Worm (Caenorhabditis elegans): ENCODE measurements around the gene ZC477.2.

ZC477.2 gene

DNA sequence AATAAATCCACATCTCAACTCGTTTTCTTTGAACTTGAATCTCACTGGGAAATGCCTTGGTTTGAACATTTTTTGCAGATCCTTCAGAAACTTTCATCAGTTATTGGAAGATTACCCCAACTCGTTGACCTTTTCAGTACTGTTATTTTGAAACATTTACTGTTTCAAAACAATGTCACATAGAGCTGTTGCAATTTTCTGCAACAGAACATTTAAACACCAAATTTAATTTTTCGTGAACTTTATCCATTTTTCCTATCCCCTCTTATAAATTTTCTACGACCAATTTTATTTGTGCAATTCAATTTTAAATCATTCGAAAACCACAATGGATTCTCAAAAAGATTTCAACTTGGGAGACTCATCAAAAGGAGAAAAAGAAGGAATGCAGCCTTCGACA lies at the start of gene ZC477.2:
Gene ZC477.2, plus strand, starts transcription at position 301 of the 400 bp plus-strand sequence.
- TF ChIP-seq dao-5 (tag; optimal IDR thresholded peaks at IDR 0.05), result no peak
- no peak for TF ChIP-seq him-1 (tag; optimal IDR thresholded peaks at IDR 0.05)

ce11 chrIV:7062697-7063096 lies 45.3 kb upstream of the ZC477.2 start:
- TF ChIP-seq him-1 (tag; optimal IDR thresholded peaks at IDR 0.05) (no peak), dao-5 (tag; optimal IDR thresholded peaks at IDR 0.05) (no peak), W03F9.2 (tag; optimal IDR thresholded peaks at IDR 0.05) (no peak)

- TF ChIP-seq him-1 (tag; optimal IDR thresholded peaks at IDR 0.05), result no peak
- no peak for TF ChIP-seq W03F9.2 (tag; optimal IDR thresholded peaks at IDR 0.05)
- no peak for TF ChIP-seq dao-5 (tag; optimal IDR thresholded peaks at IDR 0.05)
Observed at ce11 chrIV:7065022-7065421, 43.0 kb upstream of the ZC477.2 start, which contains the start of gene Y43B11AL.1. Y43B11AL.1 (plus strand) TSS chrIV:7065322.

- TF ChIP-seq W03F9.2 (tag; optimal IDR thresholded peaks at IDR 0.05) (no peak), him-1 (tag; optimal IDR thresholded peaks at IDR 0.05) (no peak), dao-5 (tag; optimal IDR thresholded peaks at IDR 0.05) (no peak)
Observed at ce11 chrIV:7067446-7067845, 40.5 kb upstream of the ZC477.2 start.

DNA sequence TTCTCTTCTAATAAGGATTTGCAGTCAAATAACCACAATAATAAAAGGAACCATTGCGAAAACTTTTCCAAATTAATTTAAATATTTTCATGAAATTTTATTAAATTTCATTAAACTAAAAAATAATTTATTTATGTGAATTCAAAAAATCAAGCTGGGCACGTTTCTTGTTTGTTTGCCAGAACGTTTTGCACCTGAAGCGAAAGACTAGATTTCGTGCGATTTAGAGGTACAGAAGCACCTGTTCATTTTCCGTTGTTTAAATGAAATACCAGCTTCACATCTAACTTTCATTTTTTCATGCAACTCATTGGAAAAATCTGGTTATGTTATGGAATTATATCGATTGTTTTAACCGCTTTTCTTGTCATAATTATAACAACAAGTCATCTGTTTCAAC lies 35.9 kb upstream of the ZC477.2 start, which contains the start of gene srg-48:
Gene srg-48, plus strand, starts transcription at position 301 of the 400 bp plus-strand sequence.
- TF ChIP-seq him-1 (tag; optimal IDR thresholded peaks at IDR 0.05) (no peak), W03F9.2 (tag; optimal IDR thresholded peaks at IDR 0.05) (no peak), dao-5 (tag; optimal IDR thresholded peaks at IDR 0.05) (no peak)

DNA sequence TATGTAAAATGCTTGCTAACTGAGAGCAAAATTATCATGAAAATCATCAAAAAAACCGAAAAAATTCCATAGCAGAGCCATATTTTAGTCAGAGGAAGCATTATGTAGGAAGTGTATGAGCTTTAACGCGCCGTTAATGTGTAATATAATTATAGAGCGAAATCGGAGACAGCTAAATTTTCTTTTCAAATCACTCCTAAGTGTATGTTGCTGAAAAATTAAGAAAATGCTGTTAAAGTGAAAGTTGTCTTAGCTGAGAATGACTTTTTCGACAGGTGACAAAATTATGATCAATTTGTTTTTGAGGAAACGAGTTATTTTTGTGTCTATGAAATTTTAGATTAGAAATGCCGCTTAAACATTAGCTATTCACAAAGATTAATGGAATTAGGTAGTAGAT lies 32.9 kb upstream of the ZC477.2 start, which contains the start of gene srg-50:
Gene srg-50, minus strand, starts transcription at position 101 of the 400 bp plus-strand sequence.
- TF ChIP-seq dao-5 (tag; optimal IDR thresholded peaks at IDR 0.05) (no peak), him-1 (tag; optimal IDR thresholded peaks at IDR 0.05) (no peak)

- TF ChIP-seq W03F9.2 (tag; optimal IDR thresholded peaks at IDR 0.05) (no peak), him-1 (tag; optimal IDR thresholded peaks at IDR 0.05) (no peak), dao-5 (tag; optimal IDR thresholded peaks at IDR 0.05) (no peak)
Observed at ce11 chrIV:7081214-7081613, 26.8 kb upstream of the ZC477.2 start, which contains the start of gene Y43B11AR.1. Y43B11AR.1 (plus strand) TSS chrIV:7081514.

DNA sequence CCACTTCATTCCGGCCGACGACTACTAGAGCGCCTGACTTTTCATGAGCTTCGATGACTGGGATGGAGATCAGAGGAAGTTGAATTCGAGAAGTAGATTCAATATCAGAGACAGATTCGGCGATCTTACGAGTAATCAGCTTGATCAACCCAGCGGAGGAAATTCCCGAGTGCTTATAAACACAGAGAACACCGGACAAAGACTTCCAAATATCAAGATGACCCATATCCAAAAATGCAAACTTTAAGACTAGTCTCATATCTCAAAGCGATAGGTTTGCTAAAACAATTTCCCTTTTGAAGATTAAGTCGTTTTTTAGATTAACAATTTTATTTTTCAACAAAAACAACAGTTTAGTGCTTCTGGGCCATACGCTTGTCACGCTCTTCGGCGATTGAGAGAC lies 24.6 kb upstream of the ZC477.2 start, which contains the start of gene Y43B11AR.3:
Gene Y43B11AR.3, minus strand, starts transcription at position 335 of the 403 bp plus-strand sequence.
- TF ChIP-seq W03F9.2 (tag; optimal IDR thresholded peaks at IDR 0.05) (peak; percentile 3), dao-5 (tag; optimal IDR thresholded peaks at IDR 0.05) (peak; percentile 62), him-1 (tag; optimal IDR thresholded peaks at IDR 0.05) (no peak)

DNA sequence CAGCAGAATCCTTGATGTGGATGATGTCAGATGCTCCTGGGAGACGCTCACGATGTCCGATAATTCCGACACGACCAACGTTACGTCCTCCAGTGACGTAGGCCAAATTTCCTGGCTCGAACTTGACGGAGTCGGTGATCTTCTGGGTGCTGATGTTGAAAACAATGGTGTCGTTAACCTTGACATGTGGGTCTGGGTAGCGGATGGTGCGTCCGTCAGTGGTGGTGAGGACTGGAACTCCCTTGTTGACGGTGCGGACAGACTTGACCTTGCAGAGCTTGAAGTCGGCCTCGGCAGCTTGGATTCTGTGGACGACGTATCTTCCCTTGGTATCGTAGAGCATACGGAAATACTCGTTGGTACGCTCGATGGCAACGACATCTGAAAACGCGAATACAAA lies 24.0 kb upstream of the ZC477.2 start:
- no peak for TF ChIP-seq dao-5 (tag; optimal IDR thresholded peaks at IDR 0.05)
- TF ChIP-seq him-1 (tag; optimal IDR thresholded peaks at IDR 0.05), result no peak
- no peak for TF ChIP-seq W03F9.2 (tag; optimal IDR thresholded peaks at IDR 0.05)

ce11 chrIV:7084632-7085160 lies 23.3 kb upstream of the ZC477.2 start, which contains the start of gene rps-4:
rps-4 (minus strand) TSS chrIV:7084682.
- TF ChIP-seq dao-5 (tag; optimal IDR thresholded peaks at IDR 0.05) (no peak), W03F9.2 (tag; optimal IDR thresholded peaks at IDR 0.05) (peak; percentile 97), him-1 (tag; optimal IDR thresholded peaks at IDR 0.05) (peak; percentile 56)

ce11 chrIV:7094216-7094758 lies 13.7 kb upstream of the ZC477.2 start, which contains the start of gene deb-1:
deb-1 (minus strand) TSS chrIV:7094266.
- TF ChIP-seq W03F9.2 (tag; optimal IDR thresholded peaks at IDR 0.05) (no peak), him-1 (tag; optimal IDR thresholded peaks at IDR 0.05) (no peak), dao-5 (tag; optimal IDR thresholded peaks at IDR 0.05) (no peak)

ce11 chrIV:7095396-7095964 lies 12.5 kb upstream of the ZC477.2 start:
- TF ChIP-seq dao-5 (tag; optimal IDR thresholded peaks at IDR 0.05) (no peak), W03F9.2 (tag; optimal IDR thresholded peaks at IDR 0.05) (no peak), him-1 (tag; optimal IDR thresholded peaks at IDR 0.05) (no peak)

ce11 chrIV:7096097-7096496 lies 11.9 kb upstream of the ZC477.2 start:
- TF ChIP-seq dao-5 (tag; optimal IDR thresholded peaks at IDR 0.05), result no peak
- TF ChIP-seq W03F9.2 (tag; optimal IDR thresholded peaks at IDR 0.05), result no peak
- TF ChIP-seq him-1 (tag; optimal IDR thresholded peaks at IDR 0.05), result no peak

DNA sequence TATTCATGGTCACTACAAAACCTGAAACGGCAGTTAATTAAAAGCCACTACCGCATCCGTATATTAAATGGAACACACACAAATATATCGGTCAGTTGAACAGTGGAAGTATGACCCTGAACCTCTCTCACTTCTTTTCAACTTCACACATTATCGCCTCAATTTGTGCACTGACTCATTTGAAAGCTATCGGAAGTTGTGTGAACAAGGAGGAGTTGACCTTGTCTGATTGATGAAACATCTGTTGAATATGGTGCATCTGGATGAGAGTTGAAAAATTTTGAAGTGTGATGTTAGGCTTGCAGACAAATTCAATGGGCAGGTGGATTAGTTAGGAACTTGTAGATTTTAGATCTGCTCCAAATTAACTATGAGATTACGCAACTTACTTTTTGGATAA lies 10.5 kb upstream of the ZC477.2 start:
- TF ChIP-seq dao-5 (tag; optimal IDR thresholded peaks at IDR 0.05) (no peak), W03F9.2 (tag; optimal IDR thresholded peaks at IDR 0.05) (no peak), him-1 (tag; optimal IDR thresholded peaks at IDR 0.05) (no peak)

Measured in whole organism, L4/young adult.